Worm (Caenorhabditis elegans) whole organism, mixed stage, embryonic: ENCODE measurements around the gene D1022.5.

Source experiments
- M03D4.4 ChIP-seq: sonication (generic microtip); optimal IDR thresholded peaks from 2 replicates; lab custom pipeline; 2017; ENCODE audit warnings: mild to moderate bottlenecking, missing genetic modification characterization, missing compliant biosample characterization
- bed-3 ChIP-seq: fragments of 200-800 bp; sonication (Bioruptor generic); optimal IDR thresholded peaks from 3 replicates; lab custom pipeline; 2018; ENCODE audit warnings: mild to moderate bottlenecking, missing genetic modification characterization, moderate library complexity, missing compliant biosample characterization
- blmp-1 ChIP-seq: fragments of 150-350 bp; optimal IDR thresholded peaks from 2 replicates; lab custom pipeline; 2014; ENCODE audit warnings: missing biosample characterization, missing genetic modification characterization
- ceh-39 ChIP-seq: fragments of 150-350 bp; optimal IDR thresholded peaks from 2 replicates; lab custom pipeline; 2014; ENCODE audit warnings: missing biosample characterization, missing genetic modification characterization
- ceh-43 ChIP-seq: fragments of 200-800 bp; sonication (Bioruptor generic); optimal IDR thresholded peaks from 2 replicates; lab custom pipeline; 2018; ENCODE audit warnings: mild to moderate bottlenecking, missing genetic modification characterization, moderate library complexity, missing compliant biosample characterization
- ceh-83 ChIP-seq: fragments of 200-800 bp; sonication (Bioruptor generic); optimal IDR thresholded peaks from 2 replicates; lab custom pipeline; 2018; ENCODE audit warnings: mild to moderate bottlenecking, missing genetic modification characterization, missing compliant biosample characterization
- ces-1 ChIP-seq: fragments of 150-350 bp; optimal IDR thresholded peaks from 2 replicates; lab custom pipeline; 2014; ENCODE audit warnings: missing biosample characterization, missing genetic modification reagents, missing genetic modification characterization
- cnd-1 ChIP-seq: fragments of 200-800 bp; sonication (Bioruptor generic); optimal IDR thresholded peaks from 2 replicates; lab custom pipeline; 2018; ENCODE audit warnings: mild to moderate bottlenecking, missing genetic modification characterization, missing compliant biosample characterization
- drap-1 ChIP-seq: fragments of 200-800 bp; sonication (Bioruptor generic); optimal IDR thresholded peaks from 3 replicates; lab custom pipeline; 2018; ENCODE audit warnings: mild to moderate bottlenecking, missing genetic modification characterization, missing compliant biosample characterization
- elt-1 ChIP-seq: sonication (generic microtip); optimal IDR thresholded peaks from 2 replicates; lab custom pipeline; 2017; ENCODE audit warnings: missing genetic modification characterization, mild to moderate bottlenecking, missing compliant biosample characterization, antibody characterized with exemption, moderate library complexity, borderline replicate concordance; ENCODE audit not compliant: insufficient read depth
- elt-3 ChIP-seq: fragments of 150-350 bp; optimal IDR thresholded peaks from 2 replicates; lab custom pipeline; 2014; ENCODE audit warnings: missing biosample characterization, missing genetic modification characterization
- flh-1 ChIP-seq: fragments of 200-800 bp; sonication (Bioruptor generic); optimal IDR thresholded peaks from 2 replicates; lab custom pipeline; 2018; ENCODE audit warnings: mild to moderate bottlenecking, missing genetic modification characterization, moderate library complexity, missing compliant biosample characterization
- ham-2 ChIP-seq: fragments of 200-800 bp; sonication (Bioruptor generic); optimal IDR thresholded peaks from 2 replicates; lab custom pipeline; 2018; ENCODE audit warnings: mild to moderate bottlenecking, missing genetic modification characterization, missing compliant biosample characterization
- hlh-1 ChIP-seq: fragments of 150-350 bp; optimal IDR thresholded peaks from 2 replicates; lab custom pipeline; 2014; ENCODE audit warnings: missing biosample characterization, missing genetic modification reagents, missing genetic modification characterization
- lin-13 ChIP-seq: fragments of 150-350 bp; optimal IDR thresholded peaks from 2 replicates; lab custom pipeline; 2014; ENCODE audit warnings: missing biosample characterization, missing genetic modification characterization
- lin-32 ChIP-seq: fragments of 200-800 bp; sonication (Bioruptor generic); optimal IDR thresholded peaks from 2 replicates; lab custom pipeline; 2018; ENCODE audit warnings: mild to moderate bottlenecking, missing genetic modification characterization, missing compliant biosample characterization
- lsy-2 ChIP-seq: fragments of 150-350 bp; optimal IDR thresholded peaks from 2 replicates; lab custom pipeline; 2014; ENCODE audit warnings: missing biosample characterization, missing genetic modification characterization
- mab-5 ChIP-seq: fragments of 150-350 bp; optimal IDR thresholded peaks from 2 replicates; lab custom pipeline; 2014; ENCODE audit warnings: missing biosample characterization, missing genetic modification characterization
- mep-1 ChIP-seq: fragments of 150-350 bp; optimal IDR thresholded peaks from 2 replicates; lab custom pipeline; 2017; ENCODE audit warnings: missing biosample characterization, missing genetic modification reagents, missing genetic modification characterization, inconsistent platforms
- mls-2 ChIP-seq: sonication (generic microtip); optimal IDR thresholded peaks from 2 replicates; lab custom pipeline; 2016; ENCODE audit warnings: mild to moderate bottlenecking, missing genetic modification characterization, moderate library complexity, missing compliant biosample characterization
- nhr-12 ChIP-seq: fragments of 150-350 bp; optimal IDR thresholded peaks from 2 replicates; lab custom pipeline; 2014; ENCODE audit warnings: missing biosample characterization, missing genetic modification characterization
- nhr-2 ChIP-seq: fragments of 150-350 bp; optimal IDR thresholded peaks from 2 replicates; lab custom pipeline; 2014; ENCODE audit warnings: missing biosample characterization, missing genetic modification characterization
- nhr-76 ChIP-seq: sonication (generic microtip); optimal IDR thresholded peaks from 2 replicates; lab custom pipeline; 2017; ENCODE audit warnings: missing biosample characterization, missing genetic modification characterization
- pha-4 ChIP-seq: fragments of 150-350 bp; optimal IDR thresholded peaks from 2 replicates; lab custom pipeline; 2018; ENCODE audit warnings: missing biosample characterization, missing genetic modification reagents, missing genetic modification characterization
- sem-2 ChIP-seq: fragments of 200-800 bp; sonication (Bioruptor generic); optimal IDR thresholded peaks from 2 replicates; lab custom pipeline; 2018; ENCODE audit warnings: mild to moderate bottlenecking, missing genetic modification characterization, missing compliant biosample characterization
- sptf-1 ChIP-seq: sonication (generic microtip); optimal IDR thresholded peaks from 2 replicates; lab custom pipeline; 2017; ENCODE audit warnings: mild to moderate bottlenecking, missing genetic modification characterization, moderate library complexity, missing compliant biosample characterization
- tbx-8 ChIP-seq: fragments of 200-800 bp; sonication (Bioruptor generic); optimal IDR thresholded peaks from 2 replicates; lab custom pipeline; 2018; ENCODE audit warnings: mild to moderate bottlenecking, missing genetic modification characterization, moderate library complexity, missing compliant biosample characterization
- unc-120 ChIP-seq: sonication (generic microtip); optimal IDR thresholded peaks from 2 replicates; lab custom pipeline; 2017; ENCODE audit warnings: missing genetic modification characterization, missing compliant biosample characterization; ENCODE audit not compliant: poor library complexity, severe bottlenecking
- unc-39 ChIP-seq: fragments of 150-350 bp; optimal IDR thresholded peaks from 2 replicates; lab custom pipeline; 2014; ENCODE audit warnings: missing biosample characterization, missing genetic modification characterization
- zip-8 ChIP-seq: fragments of 150-350 bp; optimal IDR thresholded peaks from 2 replicates; lab custom pipeline; 2014; ENCODE audit warnings: missing biosample characterization, missing genetic modification characterization
- ztf-11 ChIP-seq: fragments of 150-350 bp; optimal IDR thresholded peaks from 2 replicates; lab custom pipeline; 2014; ENCODE audit warnings: missing biosample characterization, missing genetic modification characterization

D1022.5 gene

ce11 chrII:7489605-7490004 lies 31.0 kb upstream of the D1022.5 start, which contains the start of gene D1022.9:
Gene D1022.9, minus strand, starts transcription at chrII:7489705.
- TF ChIP-seq ham-2 (GFP tag; lab: Kevin White, UChicago): no peak
- no peak for TF ChIP-seq flh-1 (GFP tag; lab: Kevin White, UChicago)
- no peak for TF ChIP-seq ceh-83
- TF ChIP-seq nhr-12 (tag; lab: Kevin White, UChicago): no peak
- TF ChIP-seq mls-2 (tag; lab: Kevin White, UChicago): no peak
- TF ChIP-seq lin-32 (GFP tag; lab: Kevin White, UChicago): no peak
- no peak for TF ChIP-seq ceh-39 (tag; lab: Kevin White, UChicago)
- TF ChIP-seq tbx-8: no peak
- TF ChIP-seq nhr-2 (tag; lab: Kevin White, UChicago): no peak
- no peak for TF ChIP-seq lin-13 (tag; lab: Kevin White, UChicago)
- TF ChIP-seq ces-1 (GFP tag; lab: Kevin White, UChicago): no peak
- TF ChIP-seq unc-39: no peak

- TF ChIP-seq pha-4 (no peak), blmp-1 (tag; lab: Kevin White, UChicago) (no peak), hlh-1 (tag; lab: Kevin White, UChicago) (no peak), mab-5 (tag; lab: Kevin White, UChicago) (no peak), zip-8 (no peak), ces-1 (GFP tag; lab: Kevin White, UChicago) (no peak), unc-120 (tag; lab: Kevin White, UChicago) (no peak), mls-2 (tag; lab: Kevin White, UChicago) (no peak), lsy-2 (no peak), bed-3 (no peak), drap-1 (GFP tag; lab: Kevin White, UChicago) (no peak), nhr-12 (tag; lab: Kevin White, UChicago) (no peak), ceh-39 (tag; lab: Kevin White, UChicago) (no peak), nhr-76 (tag; lab: Kevin White, UChicago) (no peak), ham-2 (GFP tag; lab: Kevin White, UChicago) (no peak), sem-2 (GFP tag; lab: Kevin White, UChicago) (no peak)
These were observed 24.4 kb upstream of the D1022.5 start, which contains the start of gene cah-2 for ce11 chrII:7483009-7483408. Gene cah-2, minus strand, starts transcription at chrII:7483109.

- peak; percentile 51 for TF ChIP-seq unc-120 (tag; lab: Kevin White, UChicago)
- TF ChIP-seq lsy-2: peak; percentile 63
- peak; percentile 16 for TF ChIP-seq ham-2 (GFP tag; lab: Kevin White, UChicago)
- TF ChIP-seq ces-1 (GFP tag; lab: Kevin White, UChicago): peak; percentile 65
- peak; percentile 40 for TF ChIP-seq drap-1 (GFP tag; lab: Kevin White, UChicago)
- no peak for TF ChIP-seq nhr-2 (tag; lab: Kevin White, UChicago)
- peak; percentile 62 for TF ChIP-seq sptf-1 (tag; lab: Kevin White, UChicago)
- TF ChIP-seq mep-1 (tag; lab: Kevin White, UChicago): peak; percentile 57
- no peak for TF ChIP-seq elt-3
- no peak for TF ChIP-seq nhr-76 (tag; lab: Kevin White, UChicago)
- TF ChIP-seq elt-1 (tag; lab: Kevin White, UChicago): no peak
- no peak for TF ChIP-seq blmp-1 (tag; lab: Kevin White, UChicago)
- no peak for TF ChIP-seq cnd-1 (tag; lab: Kevin White, UChicago)
- peak; percentile 29 for TF ChIP-seq M03D4.4
- peak; percentile 58 for TF ChIP-seq lin-13 (tag; lab: Kevin White, UChicago)
- TF ChIP-seq mab-5 (tag; lab: Kevin White, UChicago): no peak
- TF ChIP-seq ceh-43 (GFP tag; lab: Kevin White, UChicago): no peak
- TF ChIP-seq mls-2 (tag; lab: Kevin White, UChicago): peak; percentile 22
- no peak for TF ChIP-seq hlh-1 (tag; lab: Kevin White, UChicago)
- TF ChIP-seq ztf-11 (tag; lab: Kevin White, UChicago): no peak
These were observed 20.1 kb upstream of the D1022.5 start, which contains the start of the genes aka-1 and ubc-6 for ce11 chrII:7478487-7479234. Gene aka-1, minus strand, starts transcription at chrII:7478537. Gene ubc-6, plus strand, starts transcription at chrII:7479187.

DNA sequence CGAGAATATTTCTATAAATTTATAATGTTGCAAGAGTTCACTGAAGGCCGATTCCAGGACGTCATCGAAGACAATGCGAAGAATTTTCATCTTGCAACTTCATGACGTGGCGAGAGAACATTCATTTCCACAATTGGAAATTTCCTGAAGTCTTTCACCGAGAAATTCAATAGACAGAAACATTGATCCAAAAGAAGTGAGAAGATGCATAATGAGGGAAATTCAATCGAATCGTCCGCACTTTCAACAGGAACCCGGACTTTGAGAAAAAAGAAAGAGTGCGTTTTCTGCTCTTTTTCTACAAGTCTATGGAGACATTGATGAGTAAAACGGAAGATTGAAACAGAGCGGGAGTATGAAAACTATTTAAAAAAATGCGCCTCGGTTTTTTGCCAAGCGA lies 10.7 kb upstream of the D1022.5 start:
- TF ChIP-seq tbx-8 (no peak), drap-1 (GFP tag; lab: Kevin White, UChicago) (no peak), unc-120 (tag; lab: Kevin White, UChicago) (no peak), pha-4 (no peak), ces-1 (GFP tag; lab: Kevin White, UChicago) (peak; percentile 57), ceh-43 (GFP tag; lab: Kevin White, UChicago) (no peak), ceh-83 (no peak)
